Worm (Caenorhabditis elegans): ENCODE measurements around the gene col-170.

Gene col-170

DNA sequence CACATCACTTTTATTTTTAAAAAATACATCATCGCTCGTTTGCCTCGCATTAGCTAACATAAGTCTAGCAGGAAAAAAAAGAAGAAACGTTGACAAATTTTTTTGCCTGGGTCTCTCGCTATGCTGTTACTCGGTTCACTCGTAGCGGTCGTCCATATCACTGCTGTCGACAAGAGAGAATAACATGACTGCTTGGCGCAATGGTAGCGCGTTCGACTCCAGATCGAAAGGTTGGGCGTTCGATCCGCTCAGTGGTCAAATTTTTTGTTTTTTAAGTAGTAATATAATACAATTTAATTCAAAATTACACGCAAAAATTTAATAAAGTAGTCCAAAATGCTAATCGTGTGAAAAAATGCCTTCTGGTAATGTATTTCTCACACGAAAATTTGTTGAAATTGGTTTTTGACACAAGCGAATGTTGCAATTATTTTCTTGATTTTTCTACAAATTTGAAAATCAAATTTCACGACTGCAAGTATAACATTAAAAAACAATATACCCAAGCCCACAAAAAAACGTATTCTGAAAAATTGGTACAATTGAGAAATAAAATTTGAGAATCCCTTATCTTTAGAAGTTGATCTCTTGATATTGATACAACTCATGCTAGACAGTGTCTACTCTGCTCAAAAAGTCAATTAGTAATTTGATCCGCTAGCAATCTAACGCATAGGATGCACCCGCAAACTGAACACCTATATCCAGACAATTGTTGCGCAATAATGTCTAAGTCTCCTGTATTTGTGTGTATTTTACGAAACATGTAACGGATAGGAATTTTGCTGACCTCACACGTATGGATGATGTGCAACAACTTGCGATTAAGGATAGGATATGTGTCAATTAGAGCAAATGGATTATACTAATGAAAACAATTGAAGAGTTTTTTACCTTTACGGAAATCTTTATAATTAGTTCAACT is 39.9 kb downstream of the col-170 start (continued):
- no peak for TF ChIP-seq tag-97 (GFP tag; IDR thresholded peaks at IDR 0.05)
- TF ChIP-seq egl-27 (tag; optimal IDR thresholded peaks at IDR 0.05) = no peak
- TF ChIP-seq mdt-29 (GFP tag; IDR thresholded peaks at IDR 0.05) = peak; percentile 48; the same call in 1 of the 2 replicates
- TF ChIP-seq lsy-2 (tag; optimal IDR thresholded peaks at IDR 0.05) = no peak
- peak; percentile 40 for TF ChIP-seq Y5F2A.4 (GFP tag; optimal IDR thresholded peaks at IDR 0.05)
- no peak for TF ChIP-seq R02D3.7 (tag; optimal IDR thresholded peaks at IDR 0.05)
- 0 out of 2 replicates have a peak, but pooled peaks have one; percentile 77 for TF ChIP-seq Y75B8A.6 (GFP tag; IDR thresholded peaks at IDR 0.05)
- TF ChIP-seq dmd-6 (GFP tag; IDR thresholded peaks at IDR 0.05) = peak; percentile 68
- TF ChIP-seq vab-7 (GFP tag; IDR thresholded peaks at IDR 0.05) = peak; percentile 90

DNA sequence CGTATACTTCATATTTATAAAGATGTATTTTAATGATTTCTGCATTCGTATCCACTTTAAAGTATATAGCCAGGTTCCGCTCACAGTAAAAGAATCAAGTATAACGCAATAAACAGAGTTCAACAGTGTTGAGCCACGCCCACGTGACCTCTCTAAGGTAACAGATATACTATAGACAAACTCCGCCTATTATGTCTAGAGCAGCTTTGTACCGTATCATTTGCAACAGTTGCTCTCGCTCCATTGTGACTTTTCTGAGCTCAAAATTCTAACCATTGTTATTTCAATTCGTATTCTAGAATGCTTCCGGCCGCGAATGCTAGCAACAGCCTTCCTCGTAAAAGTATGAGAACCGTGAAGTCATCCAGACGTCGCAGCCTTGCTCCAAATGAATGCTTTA is 41.8 kb downstream of the col-170 start, which contains the start of gene C03B1.17:
Gene C03B1.17 (plus strand): TSS at position 301 of the 400 bp plus-strand sequence.
- TF ChIP-seq nhr-42 (GFP tag; IDR thresholded peaks at IDR 0.05) (no peak), snpc-4 (tag; optimal IDR thresholded peaks at IDR 0.05) (no peak), lir-3 (tag; optimal IDR thresholded peaks at IDR 0.05) (no peak), ceh-82 (tag; optimal IDR thresholded peaks at IDR 0.05) (no peak)

DNA sequence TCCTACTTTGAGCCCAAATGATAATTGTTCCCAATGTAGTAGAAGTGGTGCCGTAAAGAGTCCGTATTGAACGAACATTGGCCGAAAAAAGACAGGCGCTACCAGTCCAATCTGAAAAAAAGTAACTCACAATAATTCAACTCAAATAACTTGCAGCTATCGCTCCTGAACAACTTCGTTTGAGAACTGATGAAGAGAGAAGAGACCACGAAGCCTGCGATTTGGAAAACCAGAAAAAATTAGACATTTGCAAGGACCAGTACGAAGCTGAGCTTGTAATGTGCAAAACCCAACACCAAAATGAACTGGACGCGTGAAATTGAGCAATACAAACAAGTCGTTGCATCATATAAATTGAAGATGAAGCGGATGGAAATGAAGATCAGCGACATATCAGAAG is 42.9 kb downstream of the col-170 start, which contains the start of gene C03B1.1:
Gene C03B1.1 (plus strand): TSS at position 301 of the 400 bp plus-strand sequence.
- TF ChIP-seq aha-1 (tag) = peak; percentile 86
- TF ChIP-seq unc-39 (tag; optimal IDR thresholded peaks at IDR 0.05) = no peak

DNA sequence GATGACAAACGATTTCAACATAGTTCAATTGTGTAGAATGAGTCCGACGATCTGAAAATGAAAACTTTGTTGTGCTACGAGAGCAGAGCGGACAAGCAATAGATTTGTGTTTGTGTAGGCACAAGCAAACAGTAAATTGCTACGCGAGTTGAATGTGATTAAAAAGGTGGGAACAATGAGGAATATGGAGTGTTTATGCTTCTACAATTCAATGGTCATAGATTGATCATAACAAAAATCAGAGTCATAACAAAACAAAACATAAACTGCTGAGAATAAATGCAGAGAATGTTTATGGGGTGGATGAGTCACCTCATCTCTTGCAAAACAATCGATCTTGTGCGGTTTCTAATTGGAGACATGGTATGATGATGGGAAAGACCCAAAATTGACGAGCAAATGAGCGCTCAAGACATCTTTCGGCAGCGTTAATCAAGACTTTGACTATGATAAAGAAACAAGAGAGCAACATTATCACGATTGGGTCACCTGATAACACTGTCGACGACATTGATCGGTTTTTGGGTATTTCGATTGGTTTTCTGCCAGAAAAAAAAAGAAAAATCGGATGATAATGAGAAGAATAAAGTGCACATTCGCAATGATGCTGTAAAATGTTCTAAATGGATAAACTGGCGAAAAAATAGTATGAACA is 46.3 kb downstream of the col-170 start, which contains the start of gene lmp-1:
Gene lmp-1 (minus strand): TSS at position 51 of the 655 bp plus-strand sequence.
- no peak for TF ChIP-seq T26A8.4 (GFP tag; IDR thresholded peaks at IDR 0.05)
- peak; percentile 25 for TF ChIP-seq dve-1 (tag; optimal IDR thresholded peaks at IDR 0.05; ENCODE audit: insufficient read depth)
- no peak for TF ChIP-seq dmd-8 (GFP tag; IDR thresholded peaks at IDR 0.05)
- no peak for TF ChIP-seq daf-16 (GFP tag; optimal IDR thresholded peaks at IDR 0.05)
- peak; percentile 77 for TF ChIP-seq daf-16 (tag; optimal IDR thresholded peaks at IDR 0.05)
- peak; percentile 33 for TF ChIP-seq pqm-1 (tag; optimal IDR thresholded peaks at IDR 0.05)
- peak; percentile 18 for TF ChIP-seq hlh-11 (tag; optimal IDR thresholded peaks at IDR 0.05)
- TF ChIP-seq lir-3 (tag; optimal IDR thresholded peaks at IDR 0.05) = no peak
- TF ChIP-seq dmd-6 (GFP tag; IDR thresholded peaks at IDR 0.05) = peak; percentile 38; the same call in 1 of the 2 replicates
- no peak for TF ChIP-seq lin-38 (GFP tag; IDR thresholded peaks at IDR 0.05)
- TF ChIP-seq daf-19 (GFP tag; conservative IDR thresholded peaks at IDR 0.05) = no peak
- no peak for TF ChIP-seq aly-2 (tag; optimal IDR thresholded peaks at IDR 0.05)
- peak; percentile 47; the same call in 1 of the 2 replicates for TF ChIP-seq php-3 (GFP tag; IDR thresholded peaks at IDR 0.05)
- peak; percentile 84 for TF ChIP-seq aha-1 (tag)

DNA sequence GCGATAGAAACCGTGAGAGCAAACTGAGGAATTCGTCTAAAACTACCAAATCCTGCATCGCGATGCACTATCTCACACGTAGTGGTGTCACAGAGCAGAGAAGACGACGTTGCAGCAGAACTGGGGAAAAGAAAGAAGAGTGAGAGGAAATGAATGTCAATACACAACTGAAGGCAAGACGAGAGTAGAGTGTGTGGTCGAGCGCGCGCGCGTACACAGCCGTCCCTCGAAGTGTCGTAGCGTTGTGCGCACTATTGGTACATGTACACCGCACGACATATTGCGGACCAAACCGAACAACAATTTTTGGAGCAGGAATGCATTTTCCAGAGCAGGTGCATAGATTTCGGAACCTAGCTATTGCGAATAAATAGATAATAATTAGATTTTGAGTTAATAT is 46.9 kb downstream of the col-170 start:
- TF ChIP-seq vab-7 (GFP tag; IDR thresholded peaks at IDR 0.05) (0 out of 2 replicates have a peak, but pooled peaks have one; percentile 36), lsy-2 (tag; optimal IDR thresholded peaks at IDR 0.05) (peak; percentile 26 to 59), daf-16 (GFP tag; optimal IDR thresholded peaks at IDR 0.05) (peak in 1 of 2 experiments; percentile 15), daf-16 (tag; optimal IDR thresholded peaks at IDR 0.05) (peak; percentile 73), Y105C5A.15 (GFP tag; IDR thresholded peaks at IDR 0.05) (no peak), dmd-6 (GFP tag; IDR thresholded peaks at IDR 0.05) (peak; percentile 37), pqm-1 (tag; optimal IDR thresholded peaks at IDR 0.05) (no peak), snpc-4 (tag; optimal IDR thresholded peaks at IDR 0.05) (no peak), rbr-2 (tag; optimal IDR thresholded peaks at IDR 0.05) (peak; percentile 88), mxl-3 (GFP tag; optimal IDR thresholded peaks at IDR 0.05) (peak; percentile 74), lin-39 (tag; optimal IDR thresholded peaks at IDR 0.05) (no peak), hlh-11 (tag; optimal IDR thresholded peaks at IDR 0.05) (peak; percentile 54), pha-4 (GFP tag; IDR thresholded peaks at IDR 0.05) (no peak), pha-4 (tag; optimal IDR thresholded peaks at IDR 0.05) (peak; percentile 3), hif-1 (tag; optimal IDR thresholded peaks at IDR 0.05) (peak in 1 of 2 experiments; percentile 22), D1046.2 (GFP tag; IDR thresholded peaks at IDR 0.05) (no peak), ceh-20 (GFP tag; IDR thresholded peaks at IDR 0.05) (peak; percentile 73), aha-1 (tag) (peak; percentile 95), ztf-11 (tag; optimal IDR thresholded peaks at IDR 0.05) (no peak), dmd-8 (GFP tag; IDR thresholded peaks at IDR 0.05) (no peak), unc-62 (GFP tag; optimal IDR thresholded peaks at IDR 0.05 in 1 of 2) (peak in 1 of 2 experiments; percentile 82), unc-62 (tag; optimal IDR thresholded peaks at IDR 0.05) (no peak), lin-13 (GFP tag; optimal IDR thresholded peaks at IDR 0.05) (peak; percentile 32), mes-2 (tag; optimal IDR thresholded peaks at IDR 0.05; ENCODE audit: poor library complexity, severe bottlenecking) (peak; percentile 78)

Measured in whole organism, L4 larva.